Worm (Caenorhabditis elegans): Measurements from ENCODE around the gene sra-37.

- no peak for TF ChIP-seq egl-27 (tag; optimal IDR thresholded peaks at IDR 0.05)
- no peak for TF ChIP-seq pha-4 (GFP tag; IDR thresholded peaks at IDR 0.05)
- TF ChIP-seq pha-4 (tag; optimal IDR thresholded peaks at IDR 0.05) = no peak
- no peak for TF ChIP-seq ceh-32 (tag; optimal IDR thresholded peaks at IDR 0.05; ENCODE audit: poor library complexity)
- no peak for TF ChIP-seq nhr-111 (GFP tag; optimal IDR thresholded peaks at IDR 0.05)
- no peak for TF ChIP-seq ceh-28 (tag; optimal IDR thresholded peaks at IDR 0.05)
- no peak for TF ChIP-seq attf-4 (tag; optimal IDR thresholded peaks at IDR 0.05)
- TF ChIP-seq F26F4.8 (GFP tag; conservative IDR thresholded peaks at IDR 0.05) = no peak
- TF ChIP-seq Y105C5A.15 (GFP tag; IDR thresholded peaks at IDR 0.05) = no peak
- TF ChIP-seq lin-29 (GFP tag; IDR thresholded peaks at IDR 0.05) = no peak
- TF ChIP-seq unc-62 (GFP tag; optimal IDR thresholded peaks at IDR 0.05 in 1 of 2) = no peak
- no peak for TF ChIP-seq unc-62 (tag; optimal IDR thresholded peaks at IDR 0.05)
- TF ChIP-seq dpl-1 (GFP tag; optimal IDR thresholded peaks at IDR 0.05) = no peak
- no peak for TF ChIP-seq lsy-2 (tag; optimal IDR thresholded peaks at IDR 0.05)
- no peak for TF ChIP-seq ZK546.5 (tag; optimal IDR thresholded peaks at IDR 0.05)
These were observed at the start of gene sra-37 for ce11 chrX:13893256-13893655.
